Fruit fly (Drosophila melanogaster) ovary, adult (tissue): Measurements from ENCODE around the gene PolA2.

Experiments
- CG17801 ChIP-seq: fragments of 200-800 bp; optimal IDR thresholded peaks from 2 replicates; lab custom pipeline; 2019; ENCODE audit warnings: missing biosample characterization, mild to moderate bottlenecking, missing genetic modification characterization, moderate library complexity; ENCODE audit not compliant: partially characterized antibody

The PolA2 gene

dm6 chr3R:27240967-27241366 is 2.0 kb downstream of the PolA2 start, which contains the start of gene CG17991:
Gene CG17991, plus strand, starts transcription at chr3R:27241267.
- TF ChIP-seq CG17801 (GFP tag; lab: Kevin White, UChicago) = no peak

- TF ChIP-seq CG17801 (GFP tag; lab: Kevin White, UChicago) = no peak
These were observed 5.4 kb downstream of the PolA2 start for dm6 chr3R:27244412-27244741.

- no peak for TF ChIP-seq CG17801 (GFP tag; lab: Kevin White, UChicago)
These were observed 5.9 kb downstream of the PolA2 start, which contains the start of gene CG18766 for dm6 chr3R:27244742-27245400. Gene CG18766, minus strand, starts transcription at chr3R:27245249.

- TF ChIP-seq CG17801 (GFP tag; lab: Kevin White, UChicago) = no peak
These were observed 6.4 kb downstream of the PolA2 start for dm6 chr3R:27245401-27245757.

- peak; percentile 89 for TF ChIP-seq CG17801 (GFP tag; lab: Kevin White, UChicago)
These were observed 7.3 kb downstream of the PolA2 start for dm6 chr3R:27246264-27246663.

- TF ChIP-seq CG17801 (GFP tag; lab: Kevin White, UChicago) = no peak
These were observed 8.9 kb downstream of the PolA2 start, which contains the start of gene CG5984 for dm6 chr3R:27247892-27248291. Gene CG5984, minus strand, starts transcription at chr3R:27247992.

dm6 chr3R:27250907-27251306 is 11.9 kb downstream of the PolA2 start, which contains the start of the genes TTLL6B and TfIIA-L:
Gene TTLL6B, minus strand, starts transcription at chr3R:27251007.
Gene TfIIA-L, plus strand, starts transcription at chr3R:27251112.
- TF ChIP-seq CG17801 (GFP tag; lab: Kevin White, UChicago) = no peak

- peak; percentile 82 for TF ChIP-seq CG17801 (GFP tag; lab: Kevin White, UChicago)
These were observed 14.4 kb downstream of the PolA2 start, which contains the start of gene pll for dm6 chr3R:27253136-27253920. Gene pll, minus strand, starts transcription at chr3R:27253182.

- TF ChIP-seq CG17801 (GFP tag; lab: Kevin White, UChicago) = no peak
These were observed 15.0 kb downstream of the PolA2 start for dm6 chr3R:27253921-27254376.

- peak; percentile 35 for TF ChIP-seq CG17801 (GFP tag; lab: Kevin White, UChicago)
These were observed 24.7 kb downstream of the PolA2 start, which contains the start of gene woc for dm6 chr3R:27263434-27264215. Gene woc, minus strand, starts transcription at chr3R:27264055.

- TF ChIP-seq CG17801 (GFP tag; lab: Kevin White, UChicago) = no peak
These were observed 26.4 kb downstream of the PolA2 start, which contains the start of the genes CG14262 and CG14260 for dm6 chr3R:27265330-27265729. Gene CG14262, minus strand, starts transcription at chr3R:27265430. Gene CG14260, plus strand, starts transcription at chr3R:27265457.

dm6 chr3R:27270379-27271266 is 31.7 kb downstream of the PolA2 start:
- TF ChIP-seq CG17801 (GFP tag; lab: Kevin White, UChicago) = no peak

- no peak for TF ChIP-seq CG17801 (GFP tag; lab: Kevin White, UChicago)
These were observed 33.3 kb downstream of the PolA2 start for dm6 chr3R:27272233-27272632.
